Fruit fly (Drosophila melanogaster) whole organism, embryonic: ENCODE data around the gene CG6126.

Experiments
- CG10267 ChIP-seq: fragments of 200-800 bp; sonication (Bioruptor generic); optimal IDR thresholded peaks from 2 replicates; lab custom pipeline; 2018; ENCODE audit warnings: missing biosample characterization, mild to moderate bottlenecking, missing genetic modification characterization, moderate library complexity
- CG11093 ChIP-seq: fragments of 200-800 bp; sonication (Bioruptor generic); IDR thresholded peaks from 3 replicates; pipeline ENCODE4 v1.3.6; 2022; ENCODE audit warnings: missing biosample characterization, missing genetic modification characterization
- CG11456 ChIP-seq: fragments of 200-800 bp; sonication (Bioruptor generic); IDR thresholded peaks from 3 replicates; pipeline ENCODE4 v1.3.6; 2022; ENCODE audit warnings: missing biosample characterization, missing genetic modification characterization
- CG12744 ChIP-seq: fragments of 200-800 bp; sonication (Bioruptor generic); optimal IDR thresholded peaks from 2 replicates; lab custom pipeline; 2016; ENCODE audit warnings: missing biosample characterization, missing genetic modification characterization
- CG17328 ChIP-seq: fragments of 200-800 bp; sonication (Bioruptor generic); IDR thresholded peaks from 2 replicates; pipeline ENCODE4 v1.3.6; 2022; ENCODE audit warnings: missing biosample characterization, missing genetic modification characterization
- CG18599 ChIP-seq: fragments of 200-800 bp; sonication (Bioruptor generic); optimal IDR thresholded peaks from 3 replicates; lab custom pipeline; 2017; ENCODE audit warnings: missing biosample characterization, missing genetic modification characterization, mild to moderate bottlenecking, moderate library complexity, missing genetic modification reagents
- CG2202 ChIP-seq: fragments of 200-800 bp; sonication (Bioruptor generic); optimal IDR thresholded peaks from 2 replicates; lab custom pipeline; 2018; ENCODE audit warnings: missing biosample characterization, mild to moderate bottlenecking, missing genetic modification characterization
- CG32532 ChIP-seq: fragments of 200-800 bp; sonication (Bioruptor generic); IDR thresholded peaks from 2 replicates; pipeline ENCODE4 v1.3.6; 2022; ENCODE audit warnings: missing biosample characterization, missing genetic modification characterization
- CG3407 ChIP-seq: fragments of 200-800 bp; sonication (Bioruptor generic); optimal IDR thresholded peaks from 2 replicates; lab custom pipeline; 2018; ENCODE audit warnings: missing biosample characterization, mild to moderate bottlenecking, missing genetic modification characterization
- CG3838 ChIP-seq: fragments of 200-800 bp; sonication (Bioruptor generic); optimal IDR thresholded peaks from 3 replicates; lab custom pipeline; 2016; ENCODE audit warnings: missing biosample characterization, missing genetic modification characterization
- CG3847 ChIP-seq: fragments of 200-800 bp; sonication (Bioruptor generic); IDR thresholded peaks from 2 replicates; pipeline ENCODE4 v1.3.6; 2022; ENCODE audit warnings: missing biosample characterization, missing genetic modification characterization
- CG8089 ChIP-seq: fragments of 200-800 bp; sonication (Bioruptor generic); optimal IDR thresholded peaks from 3 replicates; lab custom pipeline; 2016; ENCODE audit warnings: missing biosample characterization, missing genetic modification characterization
- CG8359 ChIP-seq: fragments of 200-800 bp; sonication (Bioruptor generic); optimal IDR thresholded peaks from 2 replicates; lab custom pipeline; 2017; ENCODE audit warnings: missing biosample characterization, mild to moderate bottlenecking, missing genetic modification characterization, borderline replicate concordance
- CG8478 ChIP-seq: fragments of >200 bp; optimal IDR thresholded peaks from 2 replicates; lab custom pipeline; 2018
- CoRest ChIP-seq: fragments of 200-800 bp; sonication (Bioruptor generic); optimal IDR thresholded peaks from 3 replicates; lab custom pipeline; 2018; ENCODE audit warnings: missing biosample characterization, mild to moderate bottlenecking, missing genetic modification characterization, moderate library complexity
- Deaf1 ChIP-seq: fragments of 200-800 bp; optimal IDR thresholded peaks from 3 replicates; lab custom pipeline; 2019; ENCODE audit warnings: missing biosample characterization, mild to moderate bottlenecking, missing genetic modification characterization, moderate library complexity
- Dip2 ChIP-seq: fragments of 200-800 bp; sonication (Bioruptor generic); IDR thresholded peaks from 2 replicates; pipeline ENCODE4 v1.3.6; 2022; ENCODE audit warnings: missing biosample characterization, missing genetic modification characterization
- Fer1 ChIP-seq: fragments of 200-800 bp; sonication (Bioruptor generic); optimal IDR thresholded peaks from 2 replicates; lab custom pipeline; 2017; ENCODE audit warnings: missing biosample characterization, mild to moderate bottlenecking, missing genetic modification characterization
- Kr ChIP-seq: fragments of 200-800 bp; sonication (Bioruptor generic); optimal IDR thresholded peaks from 2 replicates; lab custom pipeline; 2017; ENCODE audit warnings: missing biosample characterization, mild to moderate bottlenecking, missing genetic modification characterization
- Med ChIP-seq: fragments of 200-800 bp; sonication (Bioruptor generic); peaks from one replicate; lab custom pipeline; 2016; ENCODE audit warnings: missing biosample characterization, missing genetic modification characterization, mild to moderate bottlenecking, inconsistent platforms, moderate library complexity
- Mrtf ChIP-seq: fragments of 200-800 bp; sonication (Bioruptor generic); IDR thresholded peaks from 3 replicates; pipeline ENCODE4 v1.3.6; 2022; ENCODE audit warnings: missing biosample characterization, missing genetic modification characterization
- Myb ChIP-seq: fragments of 200-800 bp; sonication (Bioruptor generic); optimal IDR thresholded peaks from 2 replicates; lab custom pipeline; 2016; ENCODE audit warnings: missing biosample characterization, missing genetic modification characterization
- Side ChIP-seq: fragments of 200-800 bp; sonication (Bioruptor generic); optimal IDR thresholded peaks from 2 replicates; lab custom pipeline; 2016; ENCODE audit warnings: missing biosample characterization, missing genetic modification characterization
- Xbp1 ChIP-seq: fragments of 200-800 bp; sonication (Bioruptor generic); optimal IDR thresholded peaks from 3 replicates; lab custom pipeline; 2016; ENCODE audit warnings: missing biosample characterization, mild to moderate bottlenecking, missing genetic modification characterization
- YL-1 ChIP-seq: fragments of 200-800 bp; sonication (Bioruptor generic); optimal IDR thresholded peaks from 3 replicates; lab custom pipeline; 2017; ENCODE audit warnings: missing biosample characterization, mild to moderate bottlenecking, missing genetic modification characterization
- ab ChIP-seq: fragments of 200-800 bp; sonication (Bioruptor generic); optimal IDR thresholded peaks from 2 replicates; lab custom pipeline; 2016; ENCODE audit warnings: missing biosample characterization, missing genetic modification characterization
- ac ChIP-seq: fragments of 200-800 bp; sonication (Bioruptor generic); optimal IDR thresholded peaks from 3 replicates; lab custom pipeline; 2017; ENCODE audit warnings: missing biosample characterization, mild to moderate bottlenecking, missing genetic modification characterization
- amos ChIP-seq: fragments of 200-800 bp; sonication (Bioruptor generic); IDR thresholded peaks from 2 replicates; pipeline ENCODE4 v1.3.6; 2022; ENCODE audit warnings: missing biosample characterization, missing genetic modification characterization; ENCODE audit not compliant: partially characterized antibody
- chif ChIP-seq, 2 experiments: fragments of 200-800 bp; sonication (Bioruptor generic); optimal IDR thresholded peaks; 3 replicates each; lab custom pipeline; 2016; ENCODE audit warnings: missing biosample characterization in 2 of 2, missing genetic modification characterization in 2 of 2
- chn ChIP-seq: fragments of 200-800 bp; sonication (Bioruptor generic); optimal IDR thresholded peaks from 2 replicates; lab custom pipeline; 2016; ENCODE audit warnings: missing biosample characterization, missing genetic modification characterization
- cwo ChIP-seq: fragments of 200-800 bp; sonication (Bioruptor generic); optimal IDR thresholded peaks from 3 replicates; lab custom pipeline; 2017; ENCODE audit warnings: missing biosample characterization, missing genetic modification characterization, mild to moderate bottlenecking, moderate library complexity, missing genetic modification reagents
- dmrt99B ChIP-seq: fragments of 200-800 bp; sonication (Bioruptor generic); optimal IDR thresholded peaks from 2 replicates; lab custom pipeline; 2018; ENCODE audit warnings: missing biosample characterization, mild to moderate bottlenecking, missing genetic modification characterization, moderate library complexity
- ems ChIP-seq: fragments of 200-800 bp; sonication (Bioruptor generic); optimal IDR thresholded peaks from 3 replicates; lab custom pipeline; 2016; ENCODE audit warnings: missing biosample characterization, missing genetic modification characterization
- en ChIP-seq: fragments of 200-800 bp; sonication (Bioruptor generic); optimal IDR thresholded peaks from 2 replicates; lab custom pipeline; 2016; ENCODE audit warnings: missing biosample characterization, missing genetic modification characterization
- eyg ChIP-seq: fragments of 200-800 bp; sonication (Bioruptor generic); optimal IDR thresholded peaks from 3 replicates; lab custom pipeline; 2016; ENCODE audit warnings: missing biosample characterization, missing genetic modification characterization
- gfzf ChIP-seq: fragments of 200-800 bp; sonication (Bioruptor generic); optimal IDR thresholded peaks from 2 replicates; lab custom pipeline; 2016; ENCODE audit warnings: missing biosample characterization, mild to moderate bottlenecking, missing genetic modification characterization, moderate library complexity
- grn ChIP-seq: fragments of 200-800 bp; sonication (Bioruptor generic); optimal IDR thresholded peaks from 3 replicates; lab custom pipeline; 2017; ENCODE audit warnings: missing biosample characterization, missing genetic modification characterization
- knrl ChIP-seq: fragments of 200-800 bp; sonication (Bioruptor generic); IDR thresholded peaks from 3 replicates; pipeline ENCODE4 v1.3.6; 2022; ENCODE audit warnings: missing biosample characterization, missing genetic modification characterization; ENCODE audit not compliant: partially characterized antibody
- odd ChIP-seq: fragments of 200-800 bp; sonication (Bioruptor generic); optimal IDR thresholded peaks from 2 replicates; lab custom pipeline; 2017; ENCODE audit warnings: missing biosample characterization, mild to moderate bottlenecking, missing genetic modification characterization
- pan ChIP-seq, 4 experiments: fragments of >200 bp in 3 of 4; fragments of 200-800 bp in 1 of 4; sonication (Bioruptor generic) in 1 of 4; optimal IDR thresholded peaks in 3 of 4; IDR thresholded peaks in 1 of 4; 2 replicates each; pipeline versions ENCODE4 v1.3.6 to Lab custom; 2017 to 2022; ENCODE audit warnings: missing biosample characterization in 2 of 4, missing genetic modification characterization in 2 of 4, mixed read lengths in 1 of 4
- pita ChIP-seq: fragments of 200-800 bp; sonication (Bioruptor generic); optimal IDR thresholded peaks from 2 replicates; lab custom pipeline; 2017; ENCODE audit warnings: missing biosample characterization, mild to moderate bottlenecking, missing genetic modification characterization
- row ChIP-seq: fragments of 200-800 bp; sonication (Bioruptor generic); IDR thresholded peaks from 3 replicates; pipeline ENCODE4 v1.3.6; 2022; ENCODE audit warnings: missing biosample characterization, missing genetic modification characterization
- sima ChIP-seq: fragments of 200-800 bp; sonication (Bioruptor generic); optimal IDR thresholded peaks from 2 replicates; lab custom pipeline; 2016; ENCODE audit warnings: missing biosample characterization, missing genetic modification characterization
- slou ChIP-seq: fragments of 200-800 bp; sonication (Bioruptor generic); optimal IDR thresholded peaks from 3 replicates; lab custom pipeline; 2016; ENCODE audit warnings: missing biosample characterization, missing genetic modification characterization
- sob ChIP-seq: fragments of 200-800 bp; sonication (Bioruptor generic); IDR thresholded peaks from 2 replicates; pipeline ENCODE4 v1.3.6; 2022; ENCODE audit warnings: missing biosample characterization, missing genetic modification characterization
- tio ChIP-seq: fragments of 200-800 bp; sonication (Bioruptor generic); optimal IDR thresholded peaks from 2 replicates; lab custom pipeline; 2017; ENCODE audit warnings: missing biosample characterization, missing genetic modification characterization, inconsistent platforms
- tna ChIP-seq: fragments of 200-800 bp; sonication (Bioruptor generic); IDR thresholded peaks from 2 replicates; pipeline ENCODE4 v1.3.6; 2022; ENCODE audit warnings: missing biosample characterization, missing genetic modification characterization; ENCODE audit not compliant: partially characterized antibody
- ttk ChIP-seq: fragments of 200-800 bp; sonication (Bioruptor generic); IDR thresholded peaks from 2 replicates; pipeline ENCODE4 v2.1.2; 2022; ENCODE audit warnings: missing biosample characterization, missing genetic modification characterization
- twi ChIP-seq: fragments of 200-800 bp; optimal IDR thresholded peaks from 2 replicates; lab custom pipeline; 2019; ENCODE audit warnings: missing biosample characterization, mild to moderate bottlenecking, missing genetic modification characterization, moderate library complexity
- zfh1 ChIP-seq: fragments of 200-800 bp; sonication (Bioruptor generic); IDR thresholded peaks from 3 replicates; pipeline ENCODE4 v1.3.6; 2022; ENCODE audit warnings: missing biosample characterization, missing genetic modification characterization

CG6126 gene

dm6 chr3R:16157564-16158242 lies 45.2 kb downstream of the CG6126 start (continued):
- TF ChIP-seq Fer1 (GFP tag; lab: Kevin White, UChicago) (peak; percentile 40), zfh1 (GFP tag; lab: Robert Waterston, UW) (no peak), CG11093 (GFP tag; lab: Robert Waterston, UW) (no peak), eyg (no peak), CG8359 (no peak), YL-1 (no peak), chif (GFP tag; optimal IDR thresholded peaks at IDR 0.05; lab: Kevin White, UChicago) (no peak), CG11456 (GFP tag; lab: Robert Waterston, UW) (no peak), CG8089 (GFP tag; lab: Kevin White, UChicago) (no peak), ems (GFP tag; lab: Kevin White, UChicago) (no peak), cwo (GFP tag; lab: Kevin White, UChicago) (no peak), en (GFP tag; lab: Kevin White, UChicago) (no peak), chn (no peak), Xbp1 (GFP tag; lab: Kevin White, UChicago) (peak; percentile 35), CG2202 (tag; lab: Kevin White, UChicago) (no peak), Dip2 (GFP tag; lab: Robert Waterston, UW) (no peak), CG32532 (peak; percentile 39; the same call in 1 of the 2 replicates), Mrtf (GFP tag; lab: Robert Waterston, UW) (no peak), Side (GFP tag; lab: Kevin White, UChicago) (no peak), dmrt99B (peak; percentile 70), ac (GFP tag; lab: Kevin White, UChicago) (no peak), pita (GFP tag; lab: Kevin White, UChicago) (no peak), CG3838 (GFP tag; lab: Kevin White, UChicago) (no peak), tio (GFP tag; lab: Kevin White, UChicago) (peak; percentile 32), Deaf1 (tag; lab: Kevin White, UChicago) (peak; percentile 79), odd (GFP tag; lab: Kevin White, UChicago) (peak; percentile 16), gfzf (no peak), amos (peak; percentile 37; the same call in 1 of the 2 replicates), Kr (GFP tag; lab: Kevin White, UChicago) (no peak), Myb (no peak), grn (GFP tag; lab: Kevin White, UChicago) (no peak), pan (optimal IDR thresholded peaks at IDR 0.05; lab: Kevin White, UChicago) (no peak), pan (GFP tag; optimal IDR thresholded peaks at IDR 0.05 in 1 of 2, IDR thresholded peaks at IDR 0.05 in 1 of 2) (peak in 1 of 2 experiments; percentile 61), CG18599 (GFP tag; lab: Kevin White, UChicago) (peak; percentile 63), CG8478 (lab: Kevin White, UChicago) (no peak), CG12744 (peak; percentile 17), slou (GFP tag; lab: Kevin White, UChicago) (no peak), knrl (GFP tag; lab: Robert Waterston, UW) (no peak; the same call in 2 of the 3 replicates), CoRest (tag; lab: Kevin White, UChicago) (peak; percentile 68), twi (tag; lab: Kevin White, UChicago) (no peak), ttk (GFP tag; lab: Robert Waterston, UW) (no peak), CG3847 (GFP tag; lab: Robert Waterston, UW) (0 out of 2 replicates have a peak, but pooled peaks have one; percentile 23), Med (GFP tag; lab: Kevin White, UChicago) (peak; percentile 91), tna (peak; percentile 69), row (GFP tag; lab: Robert Waterston, UW) (peak; percentile 67), CG17328 (GFP tag; lab: Robert Waterston, UW) (no peak), sima (GFP tag; lab: Kevin White, UChicago) (no peak), CG10267 (tag; lab: Kevin White, UChicago) (peak; percentile 16), ab (GFP tag; lab: Kevin White, UChicago) (no peak), sob (GFP tag; lab: Robert Waterston, UW) (peak; percentile 50; the same call in 1 of the 2 replicates), CG3407 (GFP tag; lab: Kevin White, UChicago) (no peak)
